Fruit fly (Drosophila melanogaster) whole organism, prepupa: ENCODE measurements around the gene Mst84Da.

ENCODE experiments used
- CG10631 ChIP-seq: fragments of 200-800 bp; sonication (Bioruptor generic); optimal IDR thresholded peaks from 2 replicates; lab custom pipeline; 2016; ENCODE audit warnings: missing biosample characterization, missing genetic modification characterization
- CG11294 ChIP-seq: fragments of 200-800 bp; sonication (Bioruptor generic); IDR thresholded peaks from 2 replicates; pipeline ENCODE4 v1.3.6; 2022; ENCODE audit warnings: missing biosample characterization, missing genetic modification characterization
- CG11762 ChIP-seq: fragments of 200-800 bp; sonication (Bioruptor generic); optimal IDR thresholded peaks from 3 replicates; lab custom pipeline; 2016; ENCODE audit warnings: missing biosample characterization, missing genetic modification characterization; ENCODE audit not compliant: insufficient read depth
- CG11902 ChIP-seq: fragments of 200-800 bp; sonication (Bioruptor generic); optimal IDR thresholded peaks from 3 replicates; lab custom pipeline; 2016; ENCODE audit warnings: missing biosample characterization, missing genetic modification characterization
- CG15336 ChIP-seq: fragments of 200-800 bp; sonication (Bioruptor generic); IDR thresholded peaks from 2 replicates; pipeline ENCODE4 v1.3.6; 2022; ENCODE audit warnings: missing biosample characterization, missing genetic modification characterization
- CG1621 ChIP-seq: fragments of 200-800 bp; sonication (Bioruptor generic); optimal IDR thresholded peaks from 3 replicates; lab custom pipeline; 2018; ENCODE audit warnings: missing biosample characterization, mild to moderate bottlenecking, missing genetic modification characterization
- CG3032 ChIP-seq: fragments of 200-800 bp; optimal IDR thresholded peaks from 2 replicates; lab custom pipeline; 2019; ENCODE audit warnings: missing biosample characterization, mild to moderate bottlenecking, missing genetic modification characterization, moderate library complexity
- CG31627 ChIP-seq: fragments of 200-800 bp; sonication (Bioruptor generic); optimal IDR thresholded peaks from 3 replicates; lab custom pipeline; 2016; ENCODE audit warnings: missing biosample characterization, missing genetic modification characterization
- CG32006 ChIP-seq: fragments of 200-800 bp; sonication (Bioruptor generic); optimal IDR thresholded peaks from 3 replicates; lab custom pipeline; 2017; ENCODE audit warnings: missing biosample characterization, mild to moderate bottlenecking, missing genetic modification characterization
- CG34406 ChIP-seq: fragments of 200-800 bp; sonication (Bioruptor generic); optimal IDR thresholded peaks from 3 replicates; lab custom pipeline; 2016; ENCODE audit warnings: missing biosample characterization, missing genetic modification characterization
- CG3919 ChIP-seq: fragments of 200-800 bp; sonication (Bioruptor generic); optimal IDR thresholded peaks from 3 replicates; lab custom pipeline; 2016; ENCODE audit warnings: missing biosample characterization, missing genetic modification characterization
- CG4318 ChIP-seq: fragments of 200-800 bp; sonication (Bioruptor generic); optimal IDR thresholded peaks from 3 replicates; lab custom pipeline; 2017; ENCODE audit warnings: missing biosample characterization, mild to moderate bottlenecking, missing genetic modification characterization
- CG6276 ChIP-seq: fragments of 200-800 bp; sonication (Bioruptor generic); optimal IDR thresholded peaks from 2 replicates; lab custom pipeline; 2017; ENCODE audit warnings: missing biosample characterization, mild to moderate bottlenecking, missing genetic modification characterization
- CG6854 ChIP-seq: fragments of 200-800 bp; sonication (Bioruptor generic); optimal IDR thresholded peaks from 2 replicates; lab custom pipeline; 2017; ENCODE audit warnings: missing biosample characterization, mild to moderate bottlenecking, missing genetic modification characterization
- CG7368 ChIP-seq: fragments of 200-800 bp; sonication (Bioruptor generic); optimal IDR thresholded peaks from 3 replicates; lab custom pipeline; 2016; ENCODE audit warnings: missing biosample characterization, missing genetic modification characterization
- CG8319 ChIP-seq: fragments of 200-800 bp; sonication (Bioruptor generic); optimal IDR thresholded peaks from 3 replicates; lab custom pipeline; 2016; ENCODE audit warnings: missing biosample characterization, missing genetic modification characterization
- CG8632 ChIP-seq: fragments of 200-800 bp; sonication (Bioruptor generic); optimal IDR thresholded peaks from 3 replicates; lab custom pipeline; 2016; ENCODE audit warnings: missing biosample characterization, missing genetic modification characterization
- CG9139 ChIP-seq: fragments of 200-800 bp; sonication (Bioruptor generic); optimal IDR thresholded peaks from 3 replicates; lab custom pipeline; 2017; ENCODE audit warnings: missing biosample characterization, mild to moderate bottlenecking, missing genetic modification characterization
- Eip75B ChIP-seq: fragments of 200-800 bp; sonication (Bioruptor generic); optimal IDR thresholded peaks from 3 replicates; lab custom pipeline; 2016; ENCODE audit warnings: missing biosample characterization, missing genetic modification characterization
- Eip93F ChIP-seq: fragments of 200-800 bp; sonication (Bioruptor generic); optimal IDR thresholded peaks from 2 replicates; lab custom pipeline; 2016; ENCODE audit warnings: missing biosample characterization, mild to moderate bottlenecking, missing genetic modification characterization
- Ets21C ChIP-seq: fragments of 200-800 bp; sonication (Bioruptor generic); optimal IDR thresholded peaks from 3 replicates; lab custom pipeline; 2016; ENCODE audit warnings: missing biosample characterization, missing genetic modification characterization
- Gug ChIP-seq: fragments of 200-800 bp; sonication (Bioruptor generic); IDR thresholded peaks from 2 replicates; pipeline ENCODE4 v1.3.6; 2022; ENCODE audit warnings: missing biosample characterization, missing genetic modification characterization
- Hr4 ChIP-seq: fragments of 200-800 bp; sonication (Bioruptor generic); optimal IDR thresholded peaks from 3 replicates; lab custom pipeline; 2016; ENCODE audit warnings: missing biosample characterization, missing genetic modification characterization
- Lpt ChIP-seq: fragments of 200-800 bp; sonication (Bioruptor generic); optimal IDR thresholded peaks from 3 replicates; lab custom pipeline; 2016; ENCODE audit warnings: missing biosample characterization, missing genetic modification characterization
- Smox ChIP-seq: fragments of 200-800 bp; sonication (Bioruptor generic); optimal IDR thresholded peaks from 3 replicates; lab custom pipeline; 2016; ENCODE audit warnings: missing biosample characterization, missing genetic modification characterization
- Sox102F ChIP-seq: fragments of 200-800 bp; sonication (Bioruptor generic); optimal IDR thresholded peaks from 2 replicates; lab custom pipeline; 2016; ENCODE audit warnings: missing biosample characterization, mild to moderate bottlenecking, missing genetic modification characterization
- Sox14 ChIP-seq: fragments of 200-800 bp; sonication (Bioruptor generic); optimal IDR thresholded peaks from 3 replicates; lab custom pipeline; 2016; ENCODE audit warnings: missing biosample characterization, missing genetic modification characterization
- achi ChIP-seq: fragments of 200-800 bp; sonication (Bioruptor generic); optimal IDR thresholded peaks from 3 replicates; lab custom pipeline; 2016; ENCODE audit warnings: missing biosample characterization, missing genetic modification characterization
- dac ChIP-seq: fragments of 200-800 bp; sonication (Bioruptor generic); optimal IDR thresholded peaks from 2 replicates; lab custom pipeline; 2017; ENCODE audit warnings: missing biosample characterization, mild to moderate bottlenecking, missing genetic modification characterization
- eg ChIP-seq: fragments of 200-800 bp; sonication (Bioruptor generic); IDR thresholded peaks from 3 replicates; pipeline ENCODE4 v1.3.6; 2022; ENCODE audit warnings: missing biosample characterization, missing genetic modification characterization
- fd59A ChIP-seq: fragments of 200-800 bp; sonication (Bioruptor generic); optimal IDR thresholded peaks from 2 replicates; lab custom pipeline; 2017; ENCODE audit warnings: missing biosample characterization, mild to moderate bottlenecking, missing genetic modification characterization, missing genetic modification reagents
- fd85E ChIP-seq: fragments of 200-800 bp; sonication (Bioruptor generic); optimal IDR thresholded peaks from 3 replicates; lab custom pipeline; 2016; ENCODE audit warnings: missing biosample characterization, missing genetic modification characterization
- pdm3 ChIP-seq: fragments of 200-800 bp; sonication (Bioruptor generic); optimal IDR thresholded peaks from 3 replicates; lab custom pipeline; 2016; ENCODE audit warnings: missing biosample characterization, missing genetic modification characterization
- salr ChIP-seq, 2 experiments: fragments of 200-800 bp; sonication (Bioruptor generic); optimal IDR thresholded peaks; 3 replicates each; lab custom pipeline; 2016 to 2018; ENCODE audit warnings: missing biosample characterization in 2 of 2, missing genetic modification characterization in 2 of 2, mild to moderate bottlenecking in 1 of 2
- spab ChIP-seq: fragments of 200-800 bp; sonication (Bioruptor generic); optimal IDR thresholded peaks from 2 replicates; lab custom pipeline; 2017; ENCODE audit warnings: missing biosample characterization, mild to moderate bottlenecking, missing genetic modification characterization, missing genetic modification reagents
- svp ChIP-seq: fragments of 200-800 bp; sonication (Bioruptor generic); peaks from one replicate; lab custom pipeline; 2016; ENCODE audit warnings: missing biosample characterization, missing genetic modification characterization
- topi ChIP-seq: fragments of 200-800 bp; sonication (Bioruptor generic); optimal IDR thresholded peaks from 3 replicates; lab custom pipeline; 2016; ENCODE audit warnings: missing biosample characterization, missing genetic modification characterization

The Mst84Da gene

dm6 chr3R:7346445-7346844 lies 19.2 kb upstream of the Mst84Da start, which contains the start of gene nxf4 (continued):
- no peak for TF ChIP-seq Lpt (GFP tag; lab: Kevin White, UChicago)
- TF ChIP-seq, all 60 proteins: peak for 19

dm6 chr3R:7349452-7349851 lies 16.2 kb upstream of the Mst84Da start, which contains the start of gene CG43290:
CG43290 (minus strand) TSS chr3R:7349552.
- no peak for TF ChIP-seq Sox102F (GFP tag; lab: Kevin White, UChicago)
- TF ChIP-seq CG11294 (GFP tag; lab: Robert Waterston, UW): no peak
- no peak for TF ChIP-seq CG4318 (GFP tag; lab: Kevin White, UChicago)
- TF ChIP-seq pdm3 (GFP tag; lab: Kevin White, UChicago): no peak
- TF ChIP-seq eg (GFP tag; lab: Robert Waterston, UW): no peak
- no peak for TF ChIP-seq CG11902 (GFP tag; lab: Kevin White, UChicago)
- TF ChIP-seq CG3919 (GFP tag; lab: Kevin White, UChicago): no peak
- no peak for TF ChIP-seq Lpt (GFP tag; lab: Kevin White, UChicago)
- TF ChIP-seq CG6854 (GFP tag; lab: Kevin White, UChicago): no peak
- no peak for TF ChIP-seq CG31627
- TF ChIP-seq CG6276 (GFP tag; lab: Kevin White, UChicago): no peak
- no peak for TF ChIP-seq Smox
- no peak for TF ChIP-seq CG7368
- no peak for TF ChIP-seq Gug (GFP tag; lab: Robert Waterston, UW)
- TF ChIP-seq CG10631 (GFP tag; lab: Kevin White, UChicago): no peak
- TF ChIP-seq achi (GFP tag; lab: Kevin White, UChicago): no peak
- no peak for TF ChIP-seq salr (GFP tag; optimal IDR thresholded peaks at IDR 0.05; lab: Kevin White, UChicago)
- TF ChIP-seq CG8632 (GFP tag; lab: Kevin White, UChicago): no peak
- no peak for TF ChIP-seq Eip93F
- TF ChIP-seq CG8319 (GFP tag; lab: Kevin White, UChicago): no peak
- TF ChIP-seq, all 60 proteins: peak for 0

DNA sequence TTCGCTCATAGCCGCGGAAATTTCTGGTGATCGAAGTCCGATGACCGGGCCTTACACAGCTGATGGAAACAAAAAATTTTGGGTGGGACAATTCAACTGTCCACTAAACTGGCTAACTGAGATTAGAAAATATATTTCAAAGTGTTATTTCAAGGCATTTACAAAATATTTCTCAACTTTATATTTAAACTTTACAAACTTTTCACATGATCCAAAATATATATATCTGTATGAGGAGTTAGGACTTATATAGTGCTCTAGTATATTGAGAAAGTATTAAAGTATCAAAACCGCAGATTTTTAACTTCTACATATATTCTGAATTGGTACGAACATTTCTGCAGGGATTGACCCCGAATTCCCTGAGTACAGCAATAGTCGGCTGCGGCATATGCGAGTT lies 3.6 kb upstream of the Mst84Da start, which contains the start of gene CG17944:
Gene CG17944 (minus strand): TSS at position 101 of the 400 bp plus-strand sequence.
- no peak for TF ChIP-seq CG34406

DNA sequence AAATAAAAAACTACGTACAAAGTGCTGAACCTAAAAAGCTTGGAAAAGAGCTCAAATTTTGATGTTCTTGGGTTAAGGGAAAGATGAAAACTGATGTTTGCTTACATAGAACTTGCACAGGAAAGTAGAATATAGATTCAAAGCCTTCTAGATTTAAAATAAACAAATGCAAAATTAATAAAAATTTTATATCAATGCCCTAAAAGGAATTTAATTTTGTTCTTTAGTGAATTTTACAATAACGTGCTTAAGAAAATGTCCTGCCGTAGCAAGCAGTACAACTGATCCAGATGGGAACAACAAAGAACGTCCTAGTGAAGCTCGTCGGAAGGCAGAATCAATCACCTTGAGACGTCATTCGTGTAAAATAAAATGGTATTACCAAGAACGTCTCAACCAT lies 2.0 kb upstream of the Mst84Da start, which contains the start of gene Mst84Dd:
Gene Mst84Dd (minus strand): TSS at position 101 of the 400 bp plus-strand sequence.
- TF ChIP-seq fd85E (GFP tag; lab: Kevin White, UChicago): no peak
- no peak for TF ChIP-seq dac (GFP tag; lab: Kevin White, UChicago)
- no peak for TF ChIP-seq CG6854 (GFP tag; lab: Kevin White, UChicago)
- TF ChIP-seq CG11294 (GFP tag; lab: Robert Waterston, UW): no peak
- no peak for TF ChIP-seq Eip93F
- TF ChIP-seq CG9139 (GFP tag; lab: Kevin White, UChicago): no peak
- no peak for TF ChIP-seq Hr4
- no peak for TF ChIP-seq Eip75B
- no peak for TF ChIP-seq CG11762 (GFP tag; lab: Kevin White, UChicago)
- TF ChIP-seq CG31627: no peak
- TF ChIP-seq topi (GFP tag; lab: Kevin White, UChicago): no peak
- no peak for TF ChIP-seq CG11902 (GFP tag; lab: Kevin White, UChicago)
- TF ChIP-seq CG1621 (tag; lab: Kevin White, UChicago): no peak
- TF ChIP-seq CG15336 (GFP tag; lab: Robert Waterston, UW): no peak
- no peak for TF ChIP-seq Lpt (GFP tag; lab: Kevin White, UChicago)
- TF ChIP-seq CG32006: no peak

- TF ChIP-seq Ets21C (GFP tag; lab: Kevin White, UChicago) (no peak), svp (GFP tag; lab: Kevin White, UChicago) (no peak), CG7368 (no peak), CG11762 (GFP tag; lab: Kevin White, UChicago) (no peak), CG3032 (no peak), Sox14 (GFP tag; lab: Kevin White, UChicago) (no peak), fd85E (GFP tag; lab: Kevin White, UChicago) (no peak), spab (no peak), CG11294 (GFP tag; lab: Robert Waterston, UW) (no peak), fd59A (GFP tag; lab: Kevin White, UChicago) (no peak), Eip93F (no peak)
These were observed 1.1 kb upstream of the Mst84Da start, which contains the start of gene Mst84Dc for dm6 chr3R:7364573-7364972. Mst84Dc (minus strand) TSS chr3R:7364673.
